Worm (Caenorhabditis elegans): Measurements from ENCODE around the gene srx-134.

srx-134 gene

DNA sequence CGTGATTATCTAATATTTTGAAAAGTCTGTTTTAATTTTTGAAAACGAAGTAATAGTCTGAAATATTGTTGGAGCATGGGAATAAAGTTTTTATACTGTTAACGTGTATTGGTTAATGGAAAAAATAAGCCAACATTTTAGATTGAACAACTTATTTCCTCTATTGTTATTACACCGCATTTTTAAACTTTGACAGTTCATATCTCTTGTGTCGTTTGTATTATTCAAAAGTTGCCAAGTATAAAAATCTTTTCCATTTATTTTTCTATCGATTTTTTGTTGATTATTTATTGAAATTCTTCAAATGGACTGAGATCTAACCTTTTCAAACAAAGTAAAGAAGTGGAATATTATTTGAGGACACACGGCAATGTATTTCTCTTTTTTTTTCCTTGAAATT lies 25.5 kb downstream of the srx-134 start, which contains the start of gene str-165:
TSS of gene str-165 (plus strand) at position 301 of the 400 bp plus-strand sequence.
- TF ChIP-seq unc-62 (GFP tag; optimal IDR thresholded peaks at IDR 0.05), result no peak

DNA sequence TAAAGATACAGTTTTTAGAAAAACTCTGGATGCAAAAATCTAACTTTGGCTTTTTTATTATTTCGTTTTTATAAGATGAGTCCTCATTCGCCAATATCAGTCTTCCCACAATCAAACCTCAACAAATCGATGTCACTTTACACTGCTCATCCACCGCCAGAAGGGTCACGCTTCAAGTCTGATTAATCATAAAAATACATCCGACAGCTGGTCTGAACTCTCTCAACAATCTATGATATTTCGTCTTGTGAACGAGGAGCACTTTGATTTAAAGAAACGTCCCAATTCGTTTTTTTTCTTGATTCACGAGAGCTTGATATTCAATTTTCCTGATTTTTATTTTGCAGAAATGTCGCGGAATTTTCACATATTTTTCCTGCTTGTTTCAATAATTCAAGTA lies 28.4 kb downstream of the srx-134 start, which contains the start of gene nrf-5:
TSS of gene nrf-5 (plus strand) at position 348 of the 400 bp plus-strand sequence.
- no peak for TF ChIP-seq unc-62 (GFP tag; optimal IDR thresholded peaks at IDR 0.05)

DNA sequence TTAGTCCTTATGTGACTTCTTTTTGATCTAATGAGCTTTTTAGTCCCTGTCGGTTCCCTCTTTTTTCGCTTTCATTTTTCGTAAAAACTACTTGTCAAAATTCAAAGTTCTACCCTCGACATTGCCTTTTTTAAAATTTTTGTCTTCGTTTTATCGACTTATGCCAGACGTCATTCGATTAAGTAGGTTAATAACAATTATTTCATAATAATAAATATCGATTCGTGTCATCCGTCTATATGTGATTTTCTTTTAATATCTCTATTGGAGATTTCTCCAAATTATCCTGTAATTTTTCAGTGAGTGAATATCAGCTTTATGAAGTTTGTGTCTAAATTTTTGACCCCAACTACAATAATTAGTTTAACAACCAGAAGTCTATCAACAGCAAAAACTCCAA lies 33.5 kb downstream of the srx-134 start, which contains the start of gene hpo-31:
TSS of gene hpo-31 (plus strand) at position 301 of the 400 bp plus-strand sequence.
- no peak for TF ChIP-seq unc-62 (GFP tag; optimal IDR thresholded peaks at IDR 0.05)

DNA sequence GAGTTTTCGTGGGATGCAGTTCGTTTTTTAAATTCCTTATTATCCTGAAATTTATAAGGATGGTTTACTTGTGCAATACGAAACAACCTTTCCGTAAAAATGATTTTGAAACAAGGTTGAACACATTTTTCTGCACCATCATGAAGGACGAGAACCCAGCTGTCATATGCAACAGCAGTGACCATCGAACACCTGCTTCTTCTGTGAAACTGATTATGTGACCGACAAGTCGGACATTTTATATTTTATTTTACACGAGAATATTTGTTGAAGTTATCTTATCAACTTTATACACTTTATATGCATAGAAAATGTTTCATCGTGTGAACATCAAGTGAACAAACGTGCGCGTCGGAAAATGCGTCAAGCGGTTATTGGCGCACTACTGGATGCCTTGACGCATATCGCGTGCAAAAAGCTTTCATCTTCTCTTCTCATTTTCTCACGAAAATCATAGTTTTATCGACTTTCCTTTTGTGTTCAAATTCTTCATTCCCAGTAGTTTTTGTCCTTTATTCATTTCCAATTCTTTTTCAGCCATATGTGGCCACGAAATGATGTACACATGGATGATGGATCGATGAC lies 37.4 kb downstream of the srx-134 start, which contains the start of gene sel-10:
TSS of gene sel-10 (plus strand) at position 538 of the 585 bp plus-strand sequence.
- TF ChIP-seq unc-62 (GFP tag; optimal IDR thresholded peaks at IDR 0.05), result no peak

DNA sequence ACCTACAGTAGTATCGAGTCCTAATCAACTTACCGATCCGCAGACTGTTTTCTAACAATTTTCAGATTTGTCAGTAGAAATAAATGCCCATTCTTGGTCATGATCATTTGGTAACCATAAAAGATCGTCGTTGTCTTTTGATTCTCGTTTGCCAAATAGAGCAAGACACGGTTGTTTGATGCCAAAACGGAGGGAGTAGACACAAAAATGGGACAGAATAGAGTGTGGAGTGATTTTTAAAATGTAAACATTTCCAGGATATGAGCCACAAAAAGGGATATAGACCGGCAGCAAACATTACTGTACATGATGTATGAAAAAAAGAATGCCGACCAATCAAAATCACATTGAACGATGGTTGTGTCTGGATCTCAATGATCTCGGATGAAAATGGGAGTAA lies 39.4 kb downstream of the srx-134 start, which contains the start of gene F55B12.2:
TSS of gene F55B12.2 (minus strand) at position 101 of the 400 bp plus-strand sequence.
- TF ChIP-seq unc-62 (GFP tag; optimal IDR thresholded peaks at IDR 0.05), result no peak

DNA sequence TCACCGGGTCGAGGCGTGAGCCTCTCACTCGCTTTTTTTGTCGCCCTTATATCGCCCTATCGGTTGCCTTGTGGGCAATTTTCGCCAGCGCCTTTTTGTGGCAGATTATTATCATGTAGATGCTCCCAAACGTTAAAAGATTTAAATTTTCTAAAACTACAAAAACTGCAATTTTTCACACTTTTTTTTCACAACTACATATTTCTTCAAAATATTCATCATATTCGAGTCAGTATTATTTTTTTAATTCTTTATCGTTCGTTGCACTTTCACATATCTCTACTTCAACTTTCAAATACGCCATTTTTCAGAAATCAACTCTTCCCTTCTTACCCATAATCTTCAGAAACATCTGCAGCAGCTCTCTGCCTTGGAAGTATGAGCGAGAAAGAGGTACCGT lies 43.3 kb downstream of the srx-134 start, which contains the start of gene ceh-24:
TSS of gene ceh-24 (plus strand) at position 301 of the 400 bp plus-strand sequence.
- TF ChIP-seq unc-62 (GFP tag; optimal IDR thresholded peaks at IDR 0.05), result no peak

DNA sequence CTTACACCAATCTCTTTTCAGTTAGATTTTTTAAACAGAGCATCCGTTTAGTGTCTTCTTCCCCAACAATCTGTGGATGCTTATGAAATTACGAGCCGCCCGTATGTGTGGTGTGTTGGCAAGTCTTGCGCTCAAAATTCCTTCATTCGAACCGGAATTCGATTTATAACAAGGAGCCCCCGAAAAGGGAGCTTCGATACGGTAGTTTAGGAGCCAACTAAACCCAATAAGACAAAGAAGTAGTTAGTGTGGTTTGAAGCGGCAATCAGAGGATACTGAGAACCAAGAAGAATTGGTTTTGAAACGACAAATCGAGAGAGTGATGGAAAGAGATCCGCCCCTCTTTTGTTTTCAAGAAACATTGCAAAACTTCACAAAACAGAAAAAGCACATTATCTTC lies 43.9 kb downstream of the srx-134 start:
- no peak for TF ChIP-seq unc-62 (GFP tag; optimal IDR thresholded peaks at IDR 0.05)

DNA sequence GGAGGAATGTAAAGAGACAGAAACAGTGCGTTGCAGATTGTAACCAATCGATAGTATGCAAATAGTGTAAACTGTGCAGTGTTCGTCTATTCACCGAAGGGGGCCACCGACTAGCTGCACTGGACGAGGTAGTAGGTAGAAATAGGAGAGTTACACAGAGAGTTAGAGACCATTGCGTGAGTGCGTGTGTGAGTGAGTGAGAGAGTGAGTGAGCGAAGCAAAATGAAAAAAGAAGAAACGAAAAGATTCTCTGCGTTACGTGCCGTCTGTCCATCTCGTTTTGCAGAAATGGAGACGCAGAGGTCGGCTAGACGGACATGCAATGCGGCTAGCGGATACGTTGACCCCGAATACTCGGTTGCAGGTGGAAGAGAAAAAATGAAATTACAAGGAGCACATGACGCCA lies 47.8 kb downstream of the srx-134 start:
- no peak for TF ChIP-seq unc-62 (GFP tag; optimal IDR thresholded peaks at IDR 0.05)

DNA sequence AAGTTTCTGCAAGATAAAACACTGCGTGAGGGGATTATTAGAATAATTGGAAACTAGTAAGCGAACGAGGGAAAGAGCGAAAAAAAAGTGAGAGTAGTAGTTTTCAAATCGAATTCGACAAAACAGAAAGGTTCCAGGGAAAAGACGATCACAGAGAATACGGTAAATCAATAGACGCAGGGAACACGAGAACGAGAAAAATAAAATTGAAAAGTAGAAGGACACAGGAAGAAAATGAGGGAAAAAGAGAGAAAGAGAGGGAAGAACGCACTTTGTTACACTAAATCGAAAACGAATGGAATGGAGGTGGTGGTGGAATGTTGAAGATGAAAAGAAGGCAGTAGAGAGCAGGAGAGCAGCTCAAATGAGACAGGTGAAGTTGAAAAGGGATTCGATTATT lies 49.0 kb downstream of the srx-134 start, which contains the start of gene swan-1:
TSS of gene swan-1 (minus strand) at position 6 of the 400 bp plus-strand sequence.
- no peak for TF ChIP-seq unc-62 (GFP tag; optimal IDR thresholded peaks at IDR 0.05)

Data from whole organism, dauer.